Fruit fly (Drosophila melanogaster): ENCODE results near the gene NimC4.

The NimC4 gene

dm6 chr2L:14020875-14021643 lies 26.3 kb upstream of the NimC4 start (continued):
- TF ChIP-seq az2 (GFP tag; optimal IDR thresholded peaks at IDR 0.05) (peak; percentile 40), CG7839 (tag; optimal IDR thresholded peaks at IDR 0.05) (peak; percentile 83), pzg (GFP tag; optimal IDR thresholded peaks at IDR 0.05) (no peak), phol (tag; optimal IDR thresholded peaks at IDR 0.05) (peak; percentile 79), CG12236 (GFP tag; optimal IDR thresholded peaks at IDR 0.05) (no peak), HHEX (GFP tag; optimal IDR thresholded peaks at IDR 0.05) (peak; percentile 54), CG1529 (GFP tag; optimal IDR thresholded peaks at IDR 0.05) (peak; percentile 33), Mad (GFP tag; optimal IDR thresholded peaks at IDR 0.05) (peak; percentile 24), CrebB (tag; optimal IDR thresholded peaks at IDR 0.05) (no peak), Dll (GFP tag; IDR thresholded peaks at IDR 0.05; ENCODE audit: partially characterized antibody) (no peak), NfI (GFP tag; optimal IDR thresholded peaks at IDR 0.05) (peak; percentile 62), Nf-YB (GFP tag; optimal IDR thresholded peaks at IDR 0.05) (peak; percentile 71), z (GFP tag; IDR thresholded peaks at IDR 0.05) (no peak), CG8281 (tag; optimal IDR thresholded peaks at IDR 0.05) (peak; percentile 34), CG15696 (tag; optimal IDR thresholded peaks at IDR 0.05) (no peak), CG10462 (GFP tag; optimal IDR thresholded peaks at IDR 0.05) (no peak), pita (GFP tag; optimal IDR thresholded peaks at IDR 0.05) (no peak), CG4328 (GFP tag; optimal IDR thresholded peaks at IDR 0.05) (no peak), GATAe (GFP tag; conservative IDR thresholded peaks at IDR 0.05) (no peak), TFAM (GFP tag; optimal IDR thresholded peaks at IDR 0.05) (no peak), Sry-β (GFP tag; optimal IDR thresholded peaks at IDR 0.05) (no peak), unc-4 (GFP tag; IDR thresholded peaks at IDR 0.05; ENCODE audit: partially characterized antibody) (no peak), chm (GFP tag; IDR thresholded peaks at IDR 0.05) (peak; percentile 59; the same call in 1 of the 2 replicates), Ets97D (GFP tag; optimal IDR thresholded peaks at IDR 0.05) (peak; percentile 2), Bteb2 (GFP tag; optimal IDR thresholded peaks at IDR 0.05) (peak; percentile 46), peb (GFP tag; IDR thresholded peaks at IDR 0.05) (peak; percentile 60), Neu2 (GFP tag; optimal IDR thresholded peaks at IDR 0.05; ENCODE audit: borderline replicate concordance) (no peak), crol (GFP tag; IDR thresholded peaks at IDR 0.05) (no peak), onecut (GFP tag; IDR thresholded peaks at IDR 0.05) (0 out of 2 replicates have a peak, but pooled peaks have one; percentile 18), CG14050 (GFP tag; IDR thresholded peaks at IDR 0.05) (no peak), dm (GFP tag; optimal IDR thresholded peaks at IDR 0.05) (no peak), CG14710 (tag; optimal IDR thresholded peaks at IDR 0.05) (peak; percentile 83), ase (GFP tag; IDR thresholded peaks at IDR 0.05) (0 out of 3 replicates have a peak, but pooled peaks have one; percentile 44), oc (tag; optimal IDR thresholded peaks at IDR 0.05) (peak; percentile 72), CG32532 (GFP tag; IDR thresholded peaks at IDR 0.05) (peak; percentile 62), CG6854 (GFP tag; optimal IDR thresholded peaks at IDR 0.05) (no peak), CG3726 (GFP tag; IDR thresholded peaks at IDR 0.05) (no peak), NC2α (GFP tag; optimal IDR thresholded peaks at IDR 0.05) (peak; percentile 4), Spps (tag; optimal IDR thresholded peaks at IDR 0.05) (no peak), tap (tag; optimal IDR thresholded peaks at IDR 0.05) (peak; percentile 23), stwl (tag; optimal IDR thresholded peaks at IDR 0.05) (no peak), Dek (tag; optimal IDR thresholded peaks at IDR 0.05) (peak; percentile 8), CG3065 (GFP tag; optimal IDR thresholded peaks at IDR 0.05) (no peak), bcd (GFP tag; optimal IDR thresholded peaks at IDR 0.05) (peak; percentile 52), sim (GFP tag; IDR thresholded peaks at IDR 0.05) (no peak), Xbp1 (GFP tag; optimal IDR thresholded peaks at IDR 0.05) (peak; percentile 50), CG8388 (GFP tag; optimal IDR thresholded peaks at IDR 0.05) (peak; percentile 79), H2.0 (GFP tag; IDR thresholded peaks at IDR 0.05) (peak; percentile 38; the same call in 1 of the 2 replicates), crp (GFP tag; optimal IDR thresholded peaks at IDR 0.05) (peak in 1 of 2 experiments; percentile 38)
